Worm (Caenorhabditis elegans) whole organism, midembryonic: ENCODE measurements around the gene vab-2.

Source experiments
- cog-1 ChIP-seq: sonication (generic microtip); optimal IDR thresholded peaks from 2 replicates; lab custom pipeline; 2016; ENCODE audit warnings: missing genetic modification characterization, missing compliant biosample characterization
- flt-1 ChIP-seq: fragments of 200-800 bp; sonication (Bioruptor generic); IDR thresholded peaks from 2 replicates; pipeline ENCODE4 v1.3.6; 2022; ENCODE audit warnings: missing genetic modification characterization, missing compliant biosample characterization
- klf-2 ChIP-seq: fragments of 200-800 bp; sonication (Bioruptor generic); conservative IDR thresholded peaks from 2 replicates; pipeline ENCODE4 v1.3.6; 2022; ENCODE audit warnings: missing genetic modification reagents, missing genetic modification characterization, missing compliant biosample characterization
- ref-1 ChIP-seq: fragments of 200-800 bp; sonication (Bioruptor generic); conservative IDR thresholded peaks from 2 replicates; pipeline ENCODE4 v1.3.6; 2022; ENCODE audit warnings: missing genetic modification reagents, missing genetic modification characterization, missing compliant biosample characterization
- ztf-23 ChIP-seq: fragments of 200-800 bp; sonication (Bioruptor generic); IDR thresholded peaks from 2 replicates; pipeline ENCODE4 v1.3.6; 2022; ENCODE audit warnings: missing genetic modification reagents, missing genetic modification characterization, missing compliant biosample characterization
- ztf-29 ChIP-seq: fragments of 200-800 bp; sonication (Bioruptor generic); IDR thresholded peaks from 2 replicates; pipeline ENCODE4 v1.3.6; 2022; ENCODE audit warnings: missing genetic modification reagents, missing genetic modification characterization, missing compliant biosample characterization

DNA sequence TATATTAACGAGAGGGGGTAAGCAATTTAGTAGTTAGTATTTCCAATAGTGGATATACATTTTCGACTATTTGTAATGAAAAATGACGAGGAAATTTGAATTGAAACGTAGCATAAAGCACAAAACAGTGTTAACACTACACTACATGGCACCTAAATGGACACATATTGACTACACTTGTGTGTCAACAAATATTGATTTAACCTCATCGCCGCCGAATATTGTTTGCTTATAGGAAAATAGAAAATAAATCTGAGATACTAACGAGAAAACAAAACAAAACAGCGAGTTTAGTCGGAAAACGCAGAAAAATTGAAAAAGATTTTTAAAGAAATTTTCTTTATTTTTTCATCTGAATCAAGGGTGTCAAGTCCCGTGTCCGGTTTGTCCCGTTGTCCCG, 46.0 kb downstream of the vab-2 start:
- no peak for TF ChIP-seq ref-1
- TF ChIP-seq flt-1 (GFP tag; lab: Robert Waterston, UW) = no peak
- no peak for TF ChIP-seq klf-2 (GFP tag; lab: Robert Waterston, UW)
- TF ChIP-seq cog-1 = no peak
- no peak for TF ChIP-seq ztf-23 (GFP tag; lab: Robert Waterston, UW)
- no peak for TF ChIP-seq ztf-29
